Worm (Caenorhabditis elegans) whole organism, L3 larva: ENCODE measurements around the gene Y116A8C.37.

ENCODE experiments used
- fkh-10 ChIP-seq: sonication (generic microtip); optimal IDR thresholded peaks from 2 replicates; lab custom pipeline; 2017; ENCODE audit warnings: missing biosample characterization, missing genetic modification reagents, missing genetic modification characterization
- nhr-12 ChIP-seq: fragments of 150-350 bp; optimal IDR thresholded peaks from 2 replicates; lab custom pipeline; 2014; ENCODE audit warnings: missing biosample characterization, missing genetic modification characterization
- pqm-1 ChIP-seq: fragments of 150-350 bp; optimal IDR thresholded peaks from 2 replicates; lab custom pipeline; 2017; ENCODE audit warnings: missing biosample characterization, missing genetic modification characterization, inconsistent platforms
- snpc-4 ChIP-seq: fragments of 150-350 bp; optimal IDR thresholded peaks from 2 replicates; lab custom pipeline; 2014; ENCODE audit warnings: missing biosample characterization, missing genetic modification characterization
- zag-1 ChIP-seq: fragments of 150-350 bp; optimal IDR thresholded peaks from 2 replicates; lab custom pipeline; 2014; ENCODE audit warnings: missing biosample characterization, missing genetic modification characterization
- ztf-4 ChIP-seq: fragments of 150-350 bp; optimal IDR thresholded peaks from 2 replicates; lab custom pipeline; 2014; ENCODE audit warnings: missing biosample characterization, missing genetic modification characterization

DNA sequence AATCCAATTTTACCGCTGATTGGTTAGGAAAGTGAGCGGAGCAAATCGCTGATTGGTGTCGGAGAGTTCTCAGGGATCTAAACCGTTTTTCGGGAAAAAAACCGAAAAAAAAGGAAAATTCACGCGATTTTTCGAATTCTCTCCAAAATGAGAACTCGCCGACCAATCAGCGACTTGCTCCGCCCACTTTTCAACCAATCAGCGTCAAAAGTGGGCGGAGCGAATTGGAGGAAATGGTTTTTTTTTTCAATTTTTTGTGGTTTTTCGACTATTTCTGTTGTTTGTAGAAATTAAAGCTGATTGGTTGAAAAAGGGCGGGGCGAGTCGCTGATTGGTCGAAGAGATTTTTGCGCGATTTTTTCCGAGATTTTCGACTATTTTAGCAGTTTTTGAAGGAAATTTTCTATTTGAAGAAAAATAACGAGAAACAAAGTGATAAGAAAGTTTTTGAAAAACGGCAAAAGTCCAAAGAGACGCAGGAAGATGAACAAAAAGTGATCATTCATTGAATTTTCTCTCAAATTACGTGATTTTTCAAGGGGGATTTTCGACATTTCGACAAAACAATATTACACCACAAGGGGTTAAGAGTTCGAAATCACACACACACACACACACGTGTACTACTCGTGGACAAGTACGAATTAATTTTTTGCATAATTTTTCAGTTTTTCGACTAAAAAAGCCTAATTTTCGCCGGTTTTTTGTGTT is 30.2 kb downstream of the Y116A8C.37 start:
- TF ChIP-seq ztf-4 (tag; lab: Kevin White, UChicago) (no peak), pqm-1 (tag; lab: Kevin White, UChicago) (no peak), nhr-12 (no peak), snpc-4 (tag; lab: Kevin White, UChicago) (no peak), fkh-10 (no peak), zag-1 (tag; lab: Kevin White, UChicago) (no peak)
